Worm (Caenorhabditis elegans) whole organism, young adult: ENCODE measurements around the gene T09E8.4.

Experiments
- B0261.1 ChIP-seq: sonication (generic microtip); optimal IDR thresholded peaks from 2 replicates; lab custom pipeline; 2016; ENCODE audit warnings: mild to moderate bottlenecking, missing genetic modification characterization, moderate library complexity, missing compliant biosample characterization
- C06A6.2 ChIP-seq: fragments of 200-800 bp; sonication (Bioruptor generic); conservative IDR thresholded peaks from 2 replicates; pipeline ENCODE4 v1.3.6; 2022; ENCODE audit warnings: missing genetic modification characterization, missing compliant biosample characterization
- C17E4.6 ChIP-seq: fragments of 200-800 bp; sonication (Bioruptor generic); IDR thresholded peaks from 2 replicates; pipeline ENCODE4 v1.3.6; 2022; ENCODE audit warnings: missing genetic modification reagents, missing genetic modification characterization, missing compliant biosample characterization
- D2030.7 ChIP-seq: fragments of 200-800 bp; sonication (Bioruptor generic); IDR thresholded peaks from 2 replicates; pipeline ENCODE4 v1.3.6; 2022; ENCODE audit warnings: missing genetic modification reagents, missing genetic modification characterization, missing compliant biosample characterization
- F10E7.11 ChIP-seq: sonication (generic microtip); optimal IDR thresholded peaks from 2 replicates; lab custom pipeline; 2017; ENCODE audit warnings: mild to moderate bottlenecking, missing genetic modification characterization, moderate library complexity, missing compliant biosample characterization
- F23B12.7 ChIP-seq: sonication (generic microtip); optimal IDR thresholded peaks from 2 replicates; lab custom pipeline; 2017; ENCODE audit warnings: missing genetic modification characterization, mild to moderate bottlenecking, missing compliant biosample characterization, antibody characterized with exemption, moderate library complexity; ENCODE audit not compliant: insufficient read depth
- T07F8.4 ChIP-seq: sonication (generic microtip); optimal IDR thresholded peaks from 2 replicates; lab custom pipeline; 2016; ENCODE audit warnings: mild to moderate bottlenecking, missing genetic modification characterization, moderate library complexity, missing compliant biosample characterization
- Y53F4B.3 ChIP-seq: fragments of 200-800 bp; sonication (Bioruptor generic); IDR thresholded peaks from 2 replicates; pipeline ENCODE4 v1.3.6; 2022; ENCODE audit warnings: missing genetic modification reagents, missing genetic modification characterization, missing compliant biosample characterization
- Y53G8AR.9 ChIP-seq: fragments of 200-800 bp; sonication (Bioruptor generic); conservative IDR thresholded peaks from 2 replicates; pipeline ENCODE4 v1.3.6; 2022; ENCODE audit warnings: missing genetic modification reagents, missing genetic modification characterization, missing compliant biosample characterization
- ZK185.1 ChIP-seq: sonication (generic microtip); optimal IDR thresholded peaks from 2 replicates; lab custom pipeline; 2016; ENCODE audit warnings: mild to moderate bottlenecking, missing genetic modification characterization, missing compliant biosample characterization; ENCODE audit not compliant: poor library complexity, severe bottlenecking
- bed-1 ChIP-seq: fragments of 200-800 bp; sonication (Bioruptor generic); IDR thresholded peaks from 2 replicates; pipeline ENCODE4 v1.3.6; 2022; ENCODE audit warnings: missing genetic modification reagents, missing genetic modification characterization, missing compliant biosample characterization
- cebp-2 ChIP-seq: fragments of 200-800 bp; sonication (Bioruptor generic); IDR thresholded peaks from 2 replicates; pipeline ENCODE4 v1.3.6; 2022; ENCODE audit warnings: missing genetic modification characterization, missing compliant biosample characterization
- ceh-100 ChIP-seq: fragments of 200-800 bp; sonication (Bioruptor generic); IDR thresholded peaks from 2 replicates; pipeline ENCODE4 v1.3.6; 2022; ENCODE audit warnings: missing genetic modification reagents, missing genetic modification characterization, missing compliant biosample characterization
- ceh-40 ChIP-seq: fragments of 200-800 bp; sonication (Bioruptor generic); IDR thresholded peaks from 2 replicates; pipeline ENCODE4 v1.3.6; 2022; ENCODE audit warnings: missing genetic modification characterization, missing compliant biosample characterization
- dpl-1 ChIP-seq: fragments of 150-350 bp; optimal IDR thresholded peaks from 2 replicates; lab custom pipeline; 2014; ENCODE audit warnings: missing biosample characterization, missing genetic modification reagents, missing genetic modification characterization
- egl-18 ChIP-seq: fragments of 200-800 bp; sonication (Bioruptor generic); IDR thresholded peaks from 2 replicates; pipeline ENCODE4 v1.3.6; 2022; ENCODE audit warnings: missing genetic modification reagents, missing genetic modification characterization, missing compliant biosample characterization
- ekl-4 ChIP-seq: fragments of 200-800 bp; sonication (Bioruptor generic); IDR thresholded peaks from 2 replicates; pipeline ENCODE4 v1.3.6; 2022; ENCODE audit warnings: missing genetic modification reagents, missing genetic modification characterization, missing compliant biosample characterization
- gei-17 ChIP-seq: fragments of 200-800 bp; sonication (Bioruptor generic); optimal IDR thresholded peaks from 2 replicates; lab custom pipeline; 2018; ENCODE audit warnings: mild to moderate bottlenecking, missing genetic modification characterization, missing compliant biosample characterization
- hlh-26 ChIP-seq: fragments of 200-800 bp; sonication (Bioruptor generic); conservative IDR thresholded peaks from 2 replicates; pipeline ENCODE4 v1.3.6; 2022; ENCODE audit warnings: missing genetic modification reagents, missing genetic modification characterization, missing compliant biosample characterization
- hmg-1.2 ChIP-seq: fragments of 200-800 bp; sonication (Bioruptor generic); IDR thresholded peaks from 2 replicates; pipeline ENCODE4 v1.3.6; 2022; ENCODE audit warnings: missing genetic modification reagents, missing genetic modification characterization, missing compliant biosample characterization
- hrde-1 ChIP-seq: sonication (generic microtip); optimal IDR thresholded peaks from 2 replicates; lab custom pipeline; 2016; ENCODE audit warnings: missing genetic modification characterization, mild to moderate bottlenecking, missing compliant biosample characterization, moderate library complexity, missing genotype, missing genetic modification reagents, borderline replicate concordance
- lag-1 ChIP-seq: fragments of 200-800 bp; sonication (Bioruptor generic); IDR thresholded peaks from 2 replicates; pipeline ENCODE4 v1.3.6; 2022; ENCODE audit warnings: missing genetic modification reagents, missing genetic modification characterization, missing compliant biosample characterization
- let-526 ChIP-seq: fragments of 200-800 bp; sonication (Bioruptor generic); IDR thresholded peaks from 2 replicates; pipeline ENCODE4 v1.3.6; 2022; ENCODE audit warnings: missing genetic modification reagents, missing genetic modification characterization, missing compliant biosample characterization
- madf-6 ChIP-seq: fragments of 200-800 bp; sonication (Bioruptor generic); IDR thresholded peaks from 2 replicates; pipeline ENCODE4 v1.3.6; 2022; ENCODE audit warnings: missing genetic modification reagents, missing genetic modification characterization, missing compliant biosample characterization
- mxl-1 ChIP-seq: sonication (generic microtip); optimal IDR thresholded peaks from 2 replicates; lab custom pipeline; 2016; ENCODE audit warnings: missing genetic modification characterization, missing compliant biosample characterization
- nfya-1 ChIP-seq: sonication (generic microtip); optimal IDR thresholded peaks from 2 replicates; lab custom pipeline; 2017; ENCODE audit warnings: antibody characterized with exemption, missing compliant biosample characterization, missing genetic modification characterization, borderline replicate concordance; ENCODE audit not compliant: insufficient read depth
- nfyb-1 ChIP-seq: fragments of 200-800 bp; sonication (Bioruptor generic); IDR thresholded peaks from 2 replicates; pipeline ENCODE4 v1.3.6; 2022; ENCODE audit warnings: missing genetic modification reagents, missing genetic modification characterization, missing compliant biosample characterization
- nhr-120 ChIP-seq: fragments of 200-800 bp; sonication (Bioruptor generic); IDR thresholded peaks from 2 replicates; pipeline ENCODE4 v1.3.6; 2022; ENCODE audit warnings: missing genetic modification characterization, missing compliant biosample characterization
- nhr-27 ChIP-seq: fragments of 200-800 bp; sonication (Bioruptor generic); optimal IDR thresholded peaks from 2 replicates; lab custom pipeline; 2018; ENCODE audit warnings: mild to moderate bottlenecking, missing genetic modification characterization, moderate library complexity, missing compliant biosample characterization
- nhr-80 ChIP-seq: sonication (generic microtip); optimal IDR thresholded peaks from 2 replicates; lab custom pipeline; 2016; ENCODE audit warnings: missing genetic modification characterization, missing compliant biosample characterization
- nhr-90 ChIP-seq: sonication (generic microtip); optimal IDR thresholded peaks from 2 replicates; lab custom pipeline; 2016; ENCODE audit warnings: missing genotype, mild to moderate bottlenecking, missing genetic modification characterization, missing compliant biosample characterization
- pbrm-1 ChIP-seq: fragments of 200-800 bp; sonication (Bioruptor generic); IDR thresholded peaks from 2 replicates; pipeline ENCODE4 v1.3.6; 2022; ENCODE audit warnings: missing genetic modification reagents, missing genetic modification characterization, missing compliant biosample characterization
- rec-8 ChIP-seq, 2 experiments: sonication (generic microtip); optimal IDR thresholded peaks; 2 replicates each; lab custom pipeline; 2016; ENCODE audit warnings: mild to moderate bottlenecking in 2 of 2, missing genetic modification characterization in 2 of 2, missing genetic modification reagents in 2 of 2, missing genotype in 2 of 2, missing biosample characterization in 1 of 2, missing compliant biosample characterization in 1 of 2, moderate library complexity in 1 of 2
- rpc-1 ChIP-seq, 2 experiments: fragments of 150-350 bp in 1 of 2; sonication (generic microtip) in 1 of 2; optimal IDR thresholded peaks; 2 replicates each; lab custom pipeline; 2014 to 2018; ENCODE audit warnings: missing biosample characterization in 1 of 2, missing genetic modification characterization in 1 of 2, missing genetic modification reagents in 1 of 2, missing genotype in 1 of 2
- snpc-1.3 ChIP-seq: sonication (generic microtip); optimal IDR thresholded peaks from 2 replicates; lab custom pipeline; 2017; ENCODE audit warnings: missing genetic modification characterization, mild to moderate bottlenecking, missing compliant biosample characterization, antibody characterized with exemption, moderate library complexity, missing genotype, missing genetic modification reagents; ENCODE audit not compliant: insufficient read depth
- snpc-3.4 ChIP-seq: sonication (generic microtip); optimal IDR thresholded peaks from 2 replicates; lab custom pipeline; 2017; ENCODE audit warnings: missing genetic modification characterization, mild to moderate bottlenecking, missing compliant biosample characterization, antibody characterized with exemption, moderate library complexity, missing genotype, missing genetic modification reagents
- tlf-1 ChIP-seq: fragments of 200-800 bp; sonication (Bioruptor generic); optimal IDR thresholded peaks from 2 replicates; lab custom pipeline; 2018; ENCODE audit warnings: mild to moderate bottlenecking, missing genetic modification characterization, missing compliant biosample characterization
- ztf-26 ChIP-seq: sonication (generic microtip); optimal IDR thresholded peaks from 2 replicates; lab custom pipeline; 2017; ENCODE audit warnings: missing genetic modification characterization, missing compliant biosample characterization
- ztf-28 ChIP-seq: fragments of 200-800 bp; sonication (Bioruptor generic); IDR thresholded peaks from 2 replicates; pipeline ENCODE4 v1.3.6; 2022; ENCODE audit warnings: missing genetic modification reagents, missing genetic modification characterization, missing compliant biosample characterization

T09E8.4 gene

ce11 chrV:13161052-13161451, 23.0 kb downstream of the T09E8.4 start:
- TF ChIP-seq hlh-26 (GFP tag; lab: Robert Waterston, UW) (no peak), B0261.1 (tag; lab: Kevin White, UChicago) (no peak), rpc-1 (optimal IDR thresholded peaks at IDR 0.05; lab: Kevin White, UChicago) (no peak), rpc-1 (tag; optimal IDR thresholded peaks at IDR 0.05; lab: Kevin White, UChicago) (no peak), snpc-3.4 (no peak), snpc-1.3 (tag; lab: Kevin White, UChicago) (no peak), egl-18 (GFP tag; lab: Robert Waterston, UW) (no peak), C06A6.2 (GFP tag; lab: Robert Waterston, UW) (no peak), pbrm-1 (GFP tag; lab: Robert Waterston, UW) (no peak), madf-6 (GFP tag; lab: Robert Waterston, UW) (no peak), bed-1 (no peak), ceh-100 (GFP tag; lab: Robert Waterston, UW) (no peak), ZK185.1 (tag; lab: Kevin White, UChicago) (no peak), F23B12.7 (tag; lab: Kevin White, UChicago) (no peak), ekl-4 (GFP tag; lab: Robert Waterston, UW) (no peak), nfyb-1 (GFP tag; lab: Robert Waterston, UW) (no peak), tlf-1 (GFP tag; lab: Kevin White, UChicago) (no peak), lag-1 (GFP tag; lab: Robert Waterston, UW) (no peak), rec-8 (tag; optimal IDR thresholded peaks at IDR 0.05; lab: Kevin White, UChicago) (no peak)

- TF ChIP-seq gei-17 (no peak), Y53G8AR.9 (GFP tag; lab: Robert Waterston, UW) (no peak), hrde-1 (tag; lab: Kevin White, UChicago) (no peak), mxl-1 (tag; lab: Kevin White, UChicago) (no peak), Y53F4B.3 (GFP tag; lab: Robert Waterston, UW) (no peak), nhr-90 (tag; lab: Kevin White, UChicago) (no peak), ztf-28 (GFP tag; lab: Robert Waterston, UW) (no peak), T07F8.4 (no peak), let-526 (GFP tag; lab: Robert Waterston, UW) (no peak), cebp-2 (GFP tag; lab: Robert Waterston, UW) (no peak), F10E7.11 (tag; lab: Kevin White, UChicago) (no peak)
These were observed 27.0 kb downstream of the T09E8.4 start for ce11 chrV:13157073-13157472.

DNA sequence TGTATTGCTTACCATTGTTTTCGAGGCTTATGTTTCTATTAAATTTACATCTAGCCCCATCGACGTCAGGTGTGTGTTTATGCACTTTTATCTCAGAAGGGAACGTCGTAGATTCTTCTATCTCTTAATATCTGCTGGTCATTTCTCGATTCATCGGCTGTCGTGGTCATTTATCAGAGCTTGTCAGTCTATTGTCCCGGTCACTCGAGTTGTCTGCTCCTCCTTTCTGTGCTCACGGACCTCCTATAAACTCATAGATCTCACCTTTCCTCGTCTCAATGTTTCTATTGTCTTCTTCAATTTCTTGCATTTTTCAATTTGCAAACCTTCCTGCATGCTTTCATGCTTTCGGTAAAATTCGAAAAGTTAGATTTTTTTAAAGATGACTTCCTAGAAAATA, 29.8 kb downstream of the T09E8.4 start:
- no peak for TF ChIP-seq T07F8.4
- TF ChIP-seq nfya-1 (tag; lab: Kevin White, UChicago): no peak
- TF ChIP-seq nhr-120 (GFP tag; lab: Robert Waterston, UW): no peak
- TF ChIP-seq C17E4.6: no peak
- no peak for TF ChIP-seq ZK185.1 (tag; lab: Kevin White, UChicago)
- TF ChIP-seq nhr-80: no peak
- no peak for TF ChIP-seq ztf-26
- no peak for TF ChIP-seq D2030.7 (GFP tag; lab: Robert Waterston, UW)
- no peak for TF ChIP-seq ceh-40
- no peak for TF ChIP-seq dpl-1 (GFP tag; lab: Kevin White, UChicago)
- no peak for TF ChIP-seq nhr-27 (tag; lab: Kevin White, UChicago)
- TF ChIP-seq cebp-2 (GFP tag; lab: Robert Waterston, UW): no peak
- TF ChIP-seq hmg-1.2 (GFP tag; lab: Robert Waterston, UW): no peak
- no peak for TF ChIP-seq egl-18 (GFP tag; lab: Robert Waterston, UW)
